Worm (Caenorhabditis elegans) whole organism, L1 larva: ENCODE data around the gene C16C8.10.
"Not testable (repeated sequence)": the region's sequence is repeated elsewhere in the genome, so short reads cannot be mapped to it uniquely, and the experiment has no call there.

Source experiments
- C04F5.9 ChIP-seq: sonication (generic microtip); optimal IDR thresholded peaks from 2 replicates; lab custom pipeline; 2016; ENCODE audit warnings: missing genetic modification characterization, missing compliant biosample characterization
- C16A3.4 ChIP-seq: fragments of 150-350 bp; optimal IDR thresholded peaks from 2 replicates; lab custom pipeline; 2014; ENCODE audit warnings: missing biosample characterization, missing genetic modification characterization
- aha-1 ChIP-seq: fragments of 150-350 bp; optimal IDR thresholded peaks from 2 replicates; lab custom pipeline; 2014; ENCODE audit warnings: missing biosample characterization, missing genetic modification characterization
- aly-2 ChIP-seq: fragments of 150-350 bp; optimal IDR thresholded peaks from 2 replicates; lab custom pipeline; 2014; ENCODE audit warnings: missing biosample characterization, missing genetic modification characterization
- ama-1 ChIP-seq: fragments of 150-350 bp; optimal IDR thresholded peaks from 2 replicates; lab custom pipeline; 2014
- blmp-1 ChIP-seq: fragments of 150-350 bp; optimal IDR thresholded peaks from 2 replicates; lab custom pipeline; 2014; ENCODE audit warnings: missing biosample characterization, missing genetic modification characterization
- ceh-88 ChIP-seq: fragments of 200-800 bp; sonication (Bioruptor generic); IDR thresholded peaks from 2 replicates; pipeline ENCODE4 v1.3.6; 2022; ENCODE audit warnings: missing genetic modification characterization, missing compliant biosample characterization
- ceh-90 ChIP-seq: sonication (generic microtip); optimal IDR thresholded peaks from 2 replicates; lab custom pipeline; 2016; ENCODE audit warnings: missing genetic modification characterization, missing compliant biosample characterization
- dsc-1 ChIP-seq: sonication (generic microtip); optimal IDR thresholded peaks from 2 replicates; lab custom pipeline; 2016; ENCODE audit warnings: mild to moderate bottlenecking, missing genetic modification characterization, missing compliant biosample characterization
- efl-3 ChIP-seq: fragments of 200-800 bp; sonication (Bioruptor generic); optimal IDR thresholded peaks from 2 replicates; lab custom pipeline; 2018; ENCODE audit warnings: mild to moderate bottlenecking, missing genetic modification characterization, missing compliant biosample characterization
- egl-27 ChIP-seq, 2 experiments: fragments of 150-350 bp in 1 of 2; sonication (generic microtip); optimal IDR thresholded peaks; 3 replicates each; lab custom pipeline; 2017 to 2018; ENCODE audit warnings: missing biosample characterization in 2 of 2, missing genetic modification characterization in 2 of 2, missing genetic modification reagents in 2 of 2
- fos-1 ChIP-seq: fragments of 150-350 bp; optimal IDR thresholded peaks from 2 replicates; lab custom pipeline; 2014; ENCODE audit warnings: missing biosample characterization, missing genetic modification characterization
- hlh-17 ChIP-seq: fragments of 200-800 bp; sonication (Bioruptor generic); optimal IDR thresholded peaks from 2 replicates; lab custom pipeline; 2018; ENCODE audit warnings: missing genetic modification characterization, mild to moderate bottlenecking, missing compliant biosample characterization, moderate library complexity, borderline replicate concordance
- hpl-2 ChIP-seq: fragments of 150-350 bp; optimal IDR thresholded peaks from 2 replicates; lab custom pipeline; 2014; ENCODE audit warnings: missing biosample characterization, missing genetic modification reagents, missing genetic modification characterization
- isw-1 ChIP-seq: fragments of 200-800 bp; sonication (Bioruptor generic); IDR thresholded peaks from 2 replicates; pipeline ENCODE4 v1.3.6; 2022; ENCODE audit warnings: missing genetic modification characterization, missing compliant biosample characterization
- lin-13 ChIP-seq: fragments of 150-350 bp; optimal IDR thresholded peaks from 2 replicates; lab custom pipeline; 2014; ENCODE audit warnings: missing biosample characterization, missing genetic modification reagents, missing genetic modification characterization
- lin-14 ChIP-seq: fragments of 200-800 bp; sonication (Bioruptor generic); optimal IDR thresholded peaks from 2 replicates; lab custom pipeline; 2018; ENCODE audit warnings: mild to moderate bottlenecking, missing genetic modification characterization, moderate library complexity, missing compliant biosample characterization
- lin-15B ChIP-seq: fragments of 150-350 bp; sonication (generic microtip); optimal IDR thresholded peaks from 3 replicates; lab custom pipeline; 2014; ENCODE audit warnings: missing biosample characterization, missing genetic modification characterization
- lin-39 ChIP-seq: fragments of 150-350 bp; optimal IDR thresholded peaks from 2 replicates; lab custom pipeline; 2014; ENCODE audit warnings: missing biosample characterization, missing genetic modification reagents, missing genetic modification characterization
- lir-3 ChIP-seq: sonication (generic microtip); optimal IDR thresholded peaks from 2 replicates; lab custom pipeline; 2016; ENCODE audit warnings: mild to moderate bottlenecking, missing genetic modification characterization, moderate library complexity, missing compliant biosample characterization; ENCODE audit not compliant: poor library complexity
- mdl-1 ChIP-seq, 2 experiments: fragments of 150-350 bp; optimal IDR thresholded peaks; 2 replicates each; lab custom pipeline; 2014 to 2017; ENCODE audit warnings: missing biosample characterization in 2 of 2, missing genetic modification characterization in 2 of 2, inconsistent platforms in 1 of 2
- mep-1 ChIP-seq: fragments of 150-350 bp; optimal IDR thresholded peaks from 2 replicates; lab custom pipeline; 2014; ENCODE audit warnings: missing biosample characterization, missing genetic modification characterization
- nhr-12 ChIP-seq: sonication (generic microtip); optimal IDR thresholded peaks from 2 replicates; lab custom pipeline; 2017; ENCODE audit warnings: missing biosample characterization, missing genetic modification characterization
- nhr-28 ChIP-seq: fragments of 150-350 bp; optimal IDR thresholded peaks from 2 replicates; lab custom pipeline; 2014; ENCODE audit warnings: missing biosample characterization, missing genetic modification characterization
- nhr-47 ChIP-seq: sonication (generic microtip); optimal IDR thresholded peaks from 2 replicates; lab custom pipeline; 2016; ENCODE audit warnings: mild to moderate bottlenecking, missing genetic modification characterization, moderate library complexity, missing compliant biosample characterization
- nhr-76 ChIP-seq: sonication (generic microtip); optimal IDR thresholded peaks from 2 replicates; lab custom pipeline; 2017; ENCODE audit warnings: missing biosample characterization, missing genetic modification characterization
- nhr-85 ChIP-seq: sonication (generic microtip); peaks from one replicate; lab custom pipeline; 2016; ENCODE audit warnings: missing genetic modification characterization, inconsistent platforms, missing compliant biosample characterization
- nhr-90 ChIP-seq: sonication (generic microtip); optimal IDR thresholded peaks from 2 replicates; lab custom pipeline; 2016; ENCODE audit warnings: mild to moderate bottlenecking, missing genetic modification characterization, missing compliant biosample characterization; ENCODE audit not compliant: poor library complexity
- pag-3 ChIP-seq: sonication (generic microtip); optimal IDR thresholded peaks from 2 replicates; lab custom pipeline; 2017; ENCODE audit warnings: missing genetic modification characterization, mild to moderate bottlenecking, missing compliant biosample characterization, antibody characterized with exemption, borderline replicate concordance; ENCODE audit not compliant: insufficient read depth
- pqm-1 ChIP-seq: sonication (generic microtip); optimal IDR thresholded peaks from 3 replicates; lab custom pipeline; 2017; ENCODE audit warnings: missing biosample characterization, missing genetic modification characterization
- rnt-1 ChIP-seq: sonication (generic microtip); optimal IDR thresholded peaks from 2 replicates; lab custom pipeline; 2016; ENCODE audit warnings: mild to moderate bottlenecking, missing genetic modification characterization, moderate library complexity, missing compliant biosample characterization
- skn-1 ChIP-seq: fragments of 150-350 bp; optimal IDR thresholded peaks from 2 replicates; lab custom pipeline; 2014; ENCODE audit warnings: missing biosample characterization, missing genetic modification characterization
- sox-4 ChIP-seq: sonication (generic microtip); optimal IDR thresholded peaks from 2 replicates; lab custom pipeline; 2016; ENCODE audit warnings: missing genetic modification characterization, missing compliant biosample characterization
- sup-37 ChIP-seq: fragments of 200-800 bp; sonication (Bioruptor generic); optimal IDR thresholded peaks from 2 replicates; lab custom pipeline; 2018; ENCODE audit warnings: mild to moderate bottlenecking, missing genetic modification characterization, missing compliant biosample characterization
- swsn-7 ChIP-seq: sonication (generic microtip); optimal IDR thresholded peaks from 2 replicates; lab custom pipeline; 2016; ENCODE audit warnings: missing genetic modification characterization, missing compliant biosample characterization
- tbx-2 ChIP-seq: sonication (generic microtip); optimal IDR thresholded peaks from 2 replicates; lab custom pipeline; 2016; ENCODE audit warnings: missing genetic modification characterization, missing compliant biosample characterization
- tlp-1 ChIP-seq: fragments of 150-350 bp; optimal IDR thresholded peaks from 2 replicates; lab custom pipeline; 2014; ENCODE audit warnings: missing biosample characterization, missing genetic modification characterization
- unc-86 ChIP-seq: sonication (generic microtip); optimal IDR thresholded peaks from 2 replicates; lab custom pipeline; 2016; ENCODE audit warnings: missing genetic modification characterization, missing compliant biosample characterization
- unc-98 ChIP-seq: fragments of 200-800 bp; sonication (Bioruptor generic); IDR thresholded peaks from 2 replicates; pipeline ENCODE4 v1.3.6; 2022; ENCODE audit warnings: missing genetic modification characterization, missing compliant biosample characterization
- xbp-1 ChIP-seq: sonication (generic microtip); optimal IDR thresholded peaks from 2 replicates; lab custom pipeline; 2016; ENCODE audit warnings: missing genetic modification characterization, missing compliant biosample characterization
- zip-4 ChIP-seq: fragments of 200-800 bp; sonication (Bioruptor generic); optimal IDR thresholded peaks from 2 replicates; lab custom pipeline; 2018; ENCODE audit warnings: mild to moderate bottlenecking, missing genetic modification characterization, moderate library complexity, missing compliant biosample characterization
- ztf-11 ChIP-seq, 2 experiments: sonication (generic microtip); optimal IDR thresholded peaks; 2 replicates each; lab custom pipeline; 2016 to 2017; ENCODE audit warnings: missing genetic modification characterization in 2 of 2, missing biosample characterization in 1 of 2, missing compliant biosample characterization in 1 of 2
- ztf-4 ChIP-seq: fragments of 150-350 bp; optimal IDR thresholded peaks from 2 replicates; lab custom pipeline; 2014; ENCODE audit warnings: missing biosample characterization, missing genetic modification characterization

C16C8.10 gene

DNA sequence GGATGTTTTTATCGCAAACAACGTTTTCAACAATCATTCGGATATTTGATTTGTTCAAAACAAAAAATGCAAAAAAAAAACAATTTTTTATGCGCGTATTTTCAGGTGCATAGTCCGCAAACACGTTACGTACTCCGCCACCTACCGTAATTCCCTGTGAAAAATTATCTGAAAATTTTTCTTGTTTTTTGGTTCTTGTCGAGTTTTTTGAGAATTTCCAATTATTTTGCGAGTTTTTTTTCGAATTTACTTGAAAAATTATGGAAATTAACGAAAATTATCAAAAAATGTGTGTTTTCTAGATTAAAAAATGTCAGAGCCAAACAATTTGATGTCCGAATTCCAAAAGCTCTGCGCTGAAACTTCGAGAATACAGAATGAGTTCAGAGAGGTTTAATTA lies 12.1 kb downstream of the C16C8.10 start, which contains the start of gene C16C8.12:
Gene C16C8.12, plus strand, starts transcription at position 301 of the 400 bp plus-strand sequence.
- TF ChIP-seq lin-39 (tag; lab: Kevin White, UChicago) (no peak), pag-3 (tag; lab: Kevin White, UChicago) (no peak), lir-3 (tag; lab: Kevin White, UChicago) (no peak), nhr-90 (tag; lab: Kevin White, UChicago) (no peak), dsc-1 (tag; lab: Kevin White, UChicago) (no peak), C16A3.4 (tag; lab: Kevin White, UChicago) (no peak), ceh-88 (GFP tag; lab: Robert Waterston, UW) (no peak), skn-1 (no peak), unc-98 (GFP tag; lab: Robert Waterston, UW) (no peak), hpl-2 (GFP tag; lab: Kevin White, UChicago) (no peak), tbx-2 (tag; lab: Kevin White, UChicago) (no peak), lin-14 (no peak), egl-27 (tag; optimal IDR thresholded peaks at IDR 0.05; lab: Kevin White, UChicago) (no peak), sup-37 (GFP tag; lab: Kevin White, UChicago) (no peak), nhr-28 (tag; lab: Kevin White, UChicago) (no peak), efl-3 (GFP tag; lab: Kevin White, UChicago) (no peak), C04F5.9 (tag; lab: Kevin White, UChicago) (no peak), mep-1 (no peak), xbp-1 (tag; lab: Kevin White, UChicago) (no peak), tlp-1 (no peak)

DNA sequence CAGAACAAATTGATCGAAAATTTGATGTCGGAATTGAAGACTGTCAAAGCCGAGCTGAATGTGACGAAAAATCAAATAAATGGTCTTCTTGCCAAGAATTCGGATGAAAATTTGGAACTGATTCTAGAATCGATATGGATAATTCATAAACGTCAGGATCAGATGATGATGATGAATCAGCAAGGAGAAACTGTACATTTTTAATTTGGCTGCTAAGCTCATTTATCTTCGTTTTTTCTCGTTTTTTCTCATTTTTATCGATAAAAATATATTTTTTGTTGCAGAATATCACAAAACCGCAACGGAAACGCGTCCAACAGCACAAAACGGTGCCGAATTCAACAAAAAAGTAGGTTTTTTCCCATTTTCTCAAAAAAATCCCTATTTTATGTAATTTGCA lies 15.0 kb downstream of the C16C8.10 start, which contains the start of gene C16C8.14:
Gene C16C8.14, plus strand, starts transcription at position 301 of the 400 bp plus-strand sequence.
- not testable (repeated sequence) for TF ChIP-seq sup-37 (GFP tag; lab: Kevin White, UChicago); nhr-85; ceh-90 (tag; lab: Kevin White, UChicago)

DNA sequence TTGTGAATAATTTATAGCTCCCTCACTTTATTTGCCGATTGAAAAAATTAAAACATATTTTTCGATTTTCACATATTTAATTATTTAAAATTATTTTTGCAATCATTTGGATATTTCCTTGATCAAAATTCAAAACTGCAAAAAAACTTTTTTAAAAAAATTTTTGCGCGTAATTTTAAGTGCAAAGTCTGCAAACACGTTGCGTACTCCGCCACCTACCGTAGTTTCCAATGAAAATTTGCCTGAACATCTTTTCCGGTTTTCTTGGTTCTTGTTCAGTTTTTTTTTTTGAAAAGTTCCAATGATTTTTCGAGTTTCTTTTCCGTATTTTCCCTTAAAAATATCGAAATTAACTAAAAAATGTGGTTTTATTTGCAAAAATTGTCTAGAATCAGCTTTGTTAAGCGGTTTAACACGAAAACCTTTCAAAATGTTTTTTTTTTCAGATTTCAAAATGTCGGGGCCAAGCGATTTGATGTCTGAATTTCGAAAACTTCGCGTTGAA lies 15.7 kb downstream of the C16C8.10 start, which contains the start of gene C16C8.25:
Gene C16C8.25, plus strand, starts transcription at position 455 of the 505 bp plus-strand sequence.
- TF ChIP-seq ceh-90 (tag; lab: Kevin White, UChicago) (no peak), zip-4 (GFP tag; lab: Kevin White, UChicago) (no peak), hlh-17 (no peak), nhr-47 (tag; lab: Kevin White, UChicago) (no peak), lin-14 (no peak), ama-1 (lab: Kevin White, UChicago) (no peak), ztf-11 (tag; optimal IDR thresholded peaks at IDR 0.05; lab: Kevin White, UChicago) (no peak)

DNA sequence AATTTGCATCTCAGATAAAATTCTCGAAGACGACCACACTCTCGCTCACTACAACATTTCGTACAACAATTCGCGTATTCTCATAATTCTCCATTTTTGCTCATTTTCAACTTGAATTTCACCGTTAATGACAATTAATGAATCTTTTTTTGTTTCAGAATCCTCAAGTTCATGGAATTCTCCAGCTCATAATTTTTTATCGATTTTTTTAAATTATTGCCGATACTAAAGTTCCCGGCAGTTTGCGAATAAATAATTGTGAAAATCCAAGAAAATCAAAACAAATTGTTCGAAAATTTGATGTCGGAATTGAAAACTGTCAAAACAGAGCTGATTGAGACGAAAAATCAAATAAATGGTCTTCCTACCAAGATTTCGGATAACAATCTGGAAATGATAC lies 16.6 kb downstream of the C16C8.10 start, which contains the start of gene C16C8.21:
Gene C16C8.21, plus strand, starts transcription at position 301 of the 400 bp plus-strand sequence.
- TF ChIP-seq lin-13 (GFP tag; lab: Kevin White, UChicago) (no peak), sox-4 (tag; lab: Kevin White, UChicago) (no peak), swsn-7 (tag; lab: Kevin White, UChicago) (no peak), zip-4 (GFP tag; lab: Kevin White, UChicago) (no peak), rnt-1 (tag; lab: Kevin White, UChicago) (no peak), unc-86 (tag; lab: Kevin White, UChicago) (no peak), aha-1 (tag; lab: Kevin White, UChicago) (no peak), lin-14 (no peak), ztf-4 (tag; lab: Kevin White, UChicago) (no peak), lin-15B (tag; lab: Kevin White, UChicago) (no peak), pqm-1 (tag; lab: Kevin White, UChicago) (no peak), nhr-76 (tag; lab: Kevin White, UChicago) (no peak), aly-2 (no peak), nhr-12 (no peak), blmp-1 (tag; lab: Kevin White, UChicago) (no peak), isw-1 (no peak), lir-3 (tag; lab: Kevin White, UChicago) (no peak), mdl-1 (tag; optimal IDR thresholded peaks at IDR 0.05; lab: Kevin White, UChicago) (no peak), skn-1 (no peak), fos-1 (tag; lab: Kevin White, UChicago) (no peak)
